Worm (Caenorhabditis elegans) whole organism, young adult: ENCODE measurements around the gene Y102A5C.2.

Source experiments
- B0336.3 ChIP-seq: fragments of 200-800 bp; sonication (Bioruptor generic); IDR thresholded peaks from 2 replicates; pipeline ENCODE4 v1.3.6; 2022; ENCODE audit warnings: missing genetic modification characterization, missing compliant biosample characterization
- F52B5.7 ChIP-seq: sonication (generic microtip); optimal IDR thresholded peaks from 2 replicates; lab custom pipeline; 2016; ENCODE audit warnings: mild to moderate bottlenecking, missing genetic modification characterization, missing compliant biosample characterization
- Y53F4B.3 ChIP-seq: fragments of 200-800 bp; sonication (Bioruptor generic); IDR thresholded peaks from 2 replicates; pipeline ENCODE4 v1.3.6; 2022; ENCODE audit warnings: missing genetic modification reagents, missing genetic modification characterization, missing compliant biosample characterization
- athp-1 ChIP-seq: sonication (generic microtip); optimal IDR thresholded peaks from 2 replicates; lab custom pipeline; 2017; ENCODE audit warnings: mild to moderate bottlenecking, missing genetic modification characterization, missing compliant biosample characterization
- bed-1 ChIP-seq: fragments of 200-800 bp; sonication (Bioruptor generic); IDR thresholded peaks from 2 replicates; pipeline ENCODE4 v1.3.6; 2022; ENCODE audit warnings: missing genetic modification reagents, missing genetic modification characterization, missing compliant biosample characterization
- cebp-1 ChIP-seq, 2 experiments: fragments of 200-800 bp in 1 of 2; sonication (Bioruptor generic) in 1 of 2; sonication (generic microtip) in 1 of 2; IDR thresholded peaks in 1 of 2; optimal IDR thresholded peaks in 1 of 2; 2 replicates each; pipeline versions ENCODE4 v1.3.6 to Lab custom; 2017 to 2022; ENCODE audit warnings: missing compliant biosample characterization in 2 of 2, missing genetic modification characterization in 2 of 2, mild to moderate bottlenecking in 1 of 2, missing genetic modification reagents in 1 of 2, moderate library complexity in 1 of 2
- ceh-58 ChIP-seq: fragments of 200-800 bp; sonication (Bioruptor generic); IDR thresholded peaks from 2 replicates; pipeline ENCODE4 v1.3.6; 2022; ENCODE audit warnings: missing genetic modification characterization, missing compliant biosample characterization
- efl-1 ChIP-seq: fragments of 150-350 bp; optimal IDR thresholded peaks from 2 replicates; lab custom pipeline; 2014; ENCODE audit warnings: missing biosample characterization, missing genetic modification reagents, missing genetic modification characterization
- nfya-1 ChIP-seq: sonication (generic microtip); optimal IDR thresholded peaks from 2 replicates; lab custom pipeline; 2017; ENCODE audit warnings: antibody characterized with exemption, missing compliant biosample characterization, missing genetic modification characterization, borderline replicate concordance; ENCODE audit not compliant: insufficient read depth
- unc-62 ChIP-seq: fragments of 150-350 bp; optimal IDR thresholded peaks from 2 replicates; lab custom pipeline; 2014; ENCODE audit warnings: missing biosample characterization, missing genetic modification reagents, missing genetic modification characterization

DNA sequence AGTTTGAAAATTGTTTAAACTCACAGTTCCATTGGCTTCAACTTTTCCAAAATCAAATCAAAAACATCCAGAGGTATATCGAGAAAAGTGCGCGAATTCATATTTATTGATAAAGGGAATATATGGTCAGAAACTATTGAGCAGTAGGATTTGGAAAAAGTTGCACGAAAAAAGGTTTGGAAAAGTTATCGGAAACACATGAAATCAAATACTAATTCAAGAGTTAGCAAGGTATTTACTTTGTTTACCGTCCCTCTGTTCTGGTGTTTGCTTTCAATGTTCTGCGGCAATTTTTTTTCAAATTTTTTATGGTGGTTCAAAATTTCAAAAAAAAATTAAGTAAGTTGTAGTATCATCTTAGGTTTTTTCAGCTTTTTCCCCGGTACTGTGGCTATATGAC, 19.2 kb upstream of the Y102A5C.2 start, which contains the start of gene fbxa-45:
- TF ChIP-seq B0336.3 (GFP tag; lab: Robert Waterston, UW) (no peak), nfya-1 (tag; lab: Kevin White, UChicago) (no peak), ceh-58 (GFP tag; lab: Robert Waterston, UW) (no peak), unc-62 (GFP tag; lab: Kevin White, UChicago) (no peak), F52B5.7 (tag; lab: Kevin White, UChicago) (no peak), cebp-1 (GFP tag; IDR thresholded peaks at IDR 0.05; lab: Robert Waterston, UW) (no peak), cebp-1 (tag; optimal IDR thresholded peaks at IDR 0.05; lab: Kevin White, UChicago) (no peak), athp-1 (tag; lab: Kevin White, UChicago) (no peak), Y53F4B.3 (GFP tag; lab: Robert Waterston, UW) (no peak), bed-1 (GFP tag; lab: Robert Waterston, UW) (no peak), efl-1 (GFP tag; lab: Kevin White, UChicago) (no peak)
